Fruit fly (Drosophila melanogaster): ENCODE data around the gene CG12065.

The CG12065 gene

DNA sequence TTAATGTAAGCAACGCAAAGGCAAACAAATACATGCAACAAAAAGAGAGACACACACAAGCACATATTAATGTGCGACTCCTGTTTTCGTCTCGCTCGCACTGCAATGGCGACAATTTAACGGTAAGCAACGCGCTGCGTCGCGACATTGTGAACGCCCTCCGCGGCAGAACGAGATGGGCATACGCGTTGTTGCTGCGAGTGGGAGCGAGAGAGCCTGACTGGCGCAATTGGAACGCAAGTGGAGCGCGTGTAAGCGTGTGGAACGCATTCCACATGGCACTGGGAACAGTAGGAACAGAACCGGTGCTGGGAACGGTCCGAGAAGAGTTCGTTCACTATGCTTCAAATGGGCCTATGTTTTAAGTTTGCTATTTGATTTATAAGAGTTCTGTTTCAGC is 50.8 kb downstream of the CG12065 start (continued):
- no peak for TF ChIP-seq CG12769 (tag; optimal IDR thresholded peaks at IDR 0.05)
- TF ChIP-seq dmrt99B (tag; optimal IDR thresholded peaks at IDR 0.05): no peak
- no peak for TF ChIP-seq Hr51 (GFP tag; optimal IDR thresholded peaks at IDR 0.05)
- TF ChIP-seq CG4282 (GFP tag; optimal IDR thresholded peaks at IDR 0.05): no peak
- TF ChIP-seq CG4424 (GFP tag; optimal IDR thresholded peaks at IDR 0.05): no peak
- TF ChIP-seq CG13775 (GFP tag; optimal IDR thresholded peaks at IDR 0.05): no peak
- peak; percentile 6 for TF ChIP-seq Spps (tag; optimal IDR thresholded peaks at IDR 0.05)
- no peak for TF ChIP-seq HLH4C (GFP tag; IDR thresholded peaks at IDR 0.05; ENCODE audit: partially characterized antibody)
- no peak for TF ChIP-seq D19B (GFP tag; optimal IDR thresholded peaks at IDR 0.05)
- TF ChIP-seq Neu2 (GFP tag; optimal IDR thresholded peaks at IDR 0.05; ENCODE audit: borderline replicate concordance): no peak
- TF ChIP-seq pum (GFP tag; optimal IDR thresholded peaks at IDR 0.05): no peak
- no peak for TF ChIP-seq CG12744 (GFP tag; optimal IDR thresholded peaks at IDR 0.05)
- no peak for TF ChIP-seq CG15696 (tag; optimal IDR thresholded peaks at IDR 0.05)
- no peak for TF ChIP-seq pzg (GFP tag; optimal IDR thresholded peaks at IDR 0.05)
- no peak for TF ChIP-seq CG9797 (GFP tag; optimal IDR thresholded peaks at IDR 0.05)
- TF ChIP-seq Scr (GFP tag; IDR thresholded peaks at IDR 0.05; ENCODE audit: partially characterized antibody): 0 out of 2 replicates have a peak, but pooled peaks have one; percentile 20
- no peak for TF ChIP-seq cato (GFP tag; optimal IDR thresholded peaks at IDR 0.05; ENCODE audit: borderline replicate concordance)
- TF ChIP-seq CG17829 (tag; optimal IDR thresholded peaks at IDR 0.05): peak; percentile 35
- TF ChIP-seq salm (tag; optimal IDR thresholded peaks at IDR 0.05): no peak
- peak; percentile 81 for TF ChIP-seq Med (GFP tag)
- no peak for TF ChIP-seq fu2 (GFP tag; optimal IDR thresholded peaks at IDR 0.05)
- TF ChIP-seq Adf1 (GFP tag; IDR thresholded peaks at IDR 0.05): peak; percentile 92
- no peak for TF ChIP-seq Hand (GFP tag; optimal IDR thresholded peaks at IDR 0.05)
- no peak for TF ChIP-seq CG17612 (GFP tag; IDR thresholded peaks at IDR 0.05)
- TF ChIP-seq toy (GFP tag; IDR thresholded peaks at IDR 0.05): no peak
- peak; percentile 92 for TF ChIP-seq abd-A (tag; optimal IDR thresholded peaks at IDR 0.05)
- TF ChIP-seq sim (GFP tag; IDR thresholded peaks at IDR 0.05): no peak
- no peak for TF ChIP-seq ERR (GFP tag; optimal IDR thresholded peaks at IDR 0.05)
- no peak for TF ChIP-seq B-H1 (GFP tag; IDR thresholded peaks at IDR 0.05)
- TF ChIP-seq C15 (GFP tag; IDR thresholded peaks at IDR 0.05): no peak
- no peak for TF ChIP-seq TFAM (GFP tag; optimal IDR thresholded peaks at IDR 0.05)
- no peak for TF ChIP-seq kay (GFP tag; optimal IDR thresholded peaks at IDR 0.05)
- 0 out of 3 replicates have a peak, but pooled peaks have one; percentile 5 for TF ChIP-seq knrl (GFP tag; IDR thresholded peaks at IDR 0.05; ENCODE audit: partially characterized antibody)
- TF ChIP-seq Fer1 (GFP tag; optimal IDR thresholded peaks at IDR 0.05): no peak
- no peak for TF ChIP-seq CG18764 (GFP tag; optimal IDR thresholded peaks at IDR 0.05)
- TF ChIP-seq Hr39 (optimal IDR thresholded peaks at IDR 0.05): no peak
- peak; percentile 61 for TF ChIP-seq ewg (GFP tag; optimal IDR thresholded peaks at IDR 0.05)
- TF ChIP-seq CG10366 (GFP tag; IDR thresholded peaks at IDR 0.05): no peak
- TF ChIP-seq br (optimal IDR thresholded peaks at IDR 0.05): no peak
- no peak for TF ChIP-seq CG7745 (tag; optimal IDR thresholded peaks at IDR 0.05)
- no peak for TF ChIP-seq da (GFP tag; optimal IDR thresholded peaks at IDR 0.05)
- 0 out of 4 replicates have a peak, but pooled peaks have one; percentile 62 for TF ChIP-seq chinmo (GFP tag; IDR thresholded peaks at IDR 0.05; ENCODE audit: partially characterized antibody)
- TF ChIP-seq bsh (GFP tag; optimal IDR thresholded peaks at IDR 0.05): peak in 1 of 2 experiments; percentile 8
- peak; percentile 59 for TF ChIP-seq ato (GFP tag; IDR thresholded peaks at IDR 0.05; ENCODE audit: partially characterized antibody)
- TF ChIP-seq Nf-YA (GFP tag; IDR thresholded peaks at IDR 0.05): peak; percentile 52
- no peak for TF ChIP-seq maf-S (GFP tag; optimal IDR thresholded peaks at IDR 0.05)
- TF ChIP-seq sens-2 (GFP tag; IDR thresholded peaks at IDR 0.05): no peak
- no peak for TF ChIP-seq hb (GFP tag; IDR thresholded peaks at IDR 0.05; ENCODE audit: partially characterized antibody)
- TF ChIP-seq CG3726 (GFP tag; IDR thresholded peaks at IDR 0.05): no peak
- TF ChIP-seq CG16815 (GFP tag; optimal IDR thresholded peaks at IDR 0.05): no peak
- TF ChIP-seq CG2875 (GFP tag; optimal IDR thresholded peaks at IDR 0.05): no peak

Measured in whole organism, embryonic.